Worm (Caenorhabditis elegans) whole organism, L3 larva: ENCODE results near the gene F17H10.1.
A peak's percentile ranks its signal among the peaks of the same experiment; 100 is the strongest.

Source experiments
- R02D3.7 ChIP-seq: fragments of 150-350 bp; optimal IDR thresholded peaks from 2 replicates; lab custom pipeline; 2014; ENCODE audit warnings: missing biosample characterization, missing genetic modification characterization
- ZK546.5 ChIP-seq: sonication (generic microtip); optimal IDR thresholded peaks from 2 replicates; lab custom pipeline; 2017; ENCODE audit warnings: missing biosample characterization, missing genetic modification characterization
- aly-2 ChIP-seq: fragments of 150-350 bp; optimal IDR thresholded peaks from 2 replicates; lab custom pipeline; 2014; ENCODE audit warnings: missing biosample characterization, missing genetic modification characterization
- ama-1 ChIP-seq: fragments of 150-350 bp; optimal IDR thresholded peaks from 2 replicates; lab custom pipeline; 2018
- ceh-16 ChIP-seq: sonication (generic microtip); optimal IDR thresholded peaks from 2 replicates; lab custom pipeline; 2017; ENCODE audit warnings: missing biosample characterization, missing genetic modification characterization
- ceh-28 ChIP-seq: fragments of 150-350 bp; optimal IDR thresholded peaks from 2 replicates; lab custom pipeline; 2014; ENCODE audit warnings: missing biosample characterization, missing genetic modification reagents, missing genetic modification characterization
- ceh-82 ChIP-seq: fragments of 150-350 bp; optimal IDR thresholded peaks from 2 replicates; lab custom pipeline; 2014; ENCODE audit warnings: missing biosample characterization, missing genetic modification characterization
- ceh-9 ChIP-seq: sonication (generic microtip); optimal IDR thresholded peaks from 2 replicates; lab custom pipeline; 2018; ENCODE audit warnings: missing biosample characterization, missing genetic modification characterization
- daf-12 ChIP-seq: fragments of 150-350 bp; optimal IDR thresholded peaks from 2 replicates; lab custom pipeline; 2014; ENCODE audit warnings: missing biosample characterization, missing genetic modification reagents, missing genetic modification characterization
- egl-27 ChIP-seq: sonication (generic microtip); optimal IDR thresholded peaks from 4 replicates; lab custom pipeline; 2017; ENCODE audit warnings: missing biosample characterization, missing genetic modification reagents, missing genetic modification characterization
- egl-5 ChIP-seq: fragments of 150-350 bp; optimal IDR thresholded peaks from 2 replicates; lab custom pipeline; 2017; ENCODE audit warnings: missing biosample characterization, missing genetic modification reagents, missing genetic modification characterization, inconsistent platforms
- elt-1 ChIP-seq: fragments of 150-350 bp; optimal IDR thresholded peaks from 2 replicates; lab custom pipeline; 2014; ENCODE audit warnings: missing biosample characterization, missing genetic modification characterization
- elt-2 ChIP-seq: sonication (generic microtip); optimal IDR thresholded peaks from 2 replicates; lab custom pipeline; 2016; ENCODE audit warnings: missing genetic modification reagents, mild to moderate bottlenecking, missing genetic modification characterization, missing compliant biosample characterization
- elt-3 ChIP-seq, 3 experiments: fragments of 150-350 bp in 1 of 3; sonication (generic microtip) in 2 of 3; optimal IDR thresholded peaks; 2 replicates in 2 of 3; 4 replicates in 1 of 3; lab custom pipeline; 2014 to 2017; ENCODE audit warnings: missing biosample characterization in 3 of 3, missing genetic modification characterization in 3 of 3
- eor-1 ChIP-seq, 2 experiments: fragments of 150-350 bp; optimal IDR thresholded peaks; 2 replicates each; lab custom pipeline; 2014 to 2018; ENCODE audit warnings: missing biosample characterization in 2 of 2, missing genetic modification characterization in 2 of 2
- fkh-10 ChIP-seq: sonication (generic microtip); optimal IDR thresholded peaks from 2 replicates; lab custom pipeline; 2017; ENCODE audit warnings: missing biosample characterization, missing genetic modification reagents, missing genetic modification characterization
- fkh-2 ChIP-seq: fragments of 150-350 bp; optimal IDR thresholded peaks from 2 replicates; lab custom pipeline; 2014; ENCODE audit warnings: missing biosample characterization, missing genetic modification reagents, missing genetic modification characterization
- fos-1 ChIP-seq: fragments of 150-350 bp; optimal IDR thresholded peaks from 2 replicates; lab custom pipeline; 2014; ENCODE audit warnings: missing biosample characterization, missing genetic modification characterization
- hmg-11 ChIP-seq: sonication (generic microtip); optimal IDR thresholded peaks from 2 replicates; lab custom pipeline; 2016; ENCODE audit warnings: missing genetic modification characterization, missing compliant biosample characterization
- jun-1 ChIP-seq: fragments of 150-350 bp; optimal IDR thresholded peaks from 2 replicates; lab custom pipeline; 2014; ENCODE audit warnings: missing biosample characterization, missing genetic modification reagents, missing genetic modification characterization
- lin-15B ChIP-seq: fragments of 150-350 bp; optimal IDR thresholded peaks from 2 replicates; lab custom pipeline; 2014; ENCODE audit warnings: missing biosample characterization, missing genetic modification characterization
- lin-39 ChIP-seq: fragments of 150-350 bp; optimal IDR thresholded peaks from 2 replicates; lab custom pipeline; 2018; ENCODE audit warnings: missing biosample characterization, missing genetic modification reagents, missing genetic modification characterization
- lsy-12 ChIP-seq: sonication (generic microtip); optimal IDR thresholded peaks from 2 replicates; lab custom pipeline; 2016; ENCODE audit warnings: mild to moderate bottlenecking, missing genetic modification characterization, missing compliant biosample characterization
- mdl-1 ChIP-seq: fragments of 150-350 bp; optimal IDR thresholded peaks from 2 replicates; lab custom pipeline; 2014; ENCODE audit warnings: missing biosample characterization, missing genetic modification characterization
- mml-1 ChIP-seq: fragments of 150-350 bp; sonication (generic microtip); optimal IDR thresholded peaks from 3 replicates; lab custom pipeline; 2014; ENCODE audit warnings: missing biosample characterization, missing genetic modification characterization
- nfya-1 ChIP-seq: sonication (generic microtip); optimal IDR thresholded peaks from 2 replicates; lab custom pipeline; 2017; ENCODE audit warnings: missing genetic modification characterization, mild to moderate bottlenecking, missing compliant biosample characterization, antibody characterized with exemption, moderate library complexity; ENCODE audit not compliant: insufficient read depth
- nhr-11 ChIP-seq: fragments of 150-350 bp; optimal IDR thresholded peaks from 2 replicates; lab custom pipeline; 2014; ENCODE audit warnings: missing biosample characterization, missing genetic modification characterization
- nhr-12 ChIP-seq: fragments of 150-350 bp; optimal IDR thresholded peaks from 2 replicates; lab custom pipeline; 2014; ENCODE audit warnings: missing biosample characterization, missing genetic modification characterization
- nhr-23 ChIP-seq: fragments of 150-350 bp; optimal IDR thresholded peaks from 2 replicates; lab custom pipeline; 2014; ENCODE audit warnings: missing biosample characterization, missing genetic modification reagents, missing genetic modification characterization
- nhr-237 ChIP-seq: fragments of 150-350 bp; optimal IDR thresholded peaks from 2 replicates; lab custom pipeline; 2014; ENCODE audit warnings: missing biosample characterization, missing genetic modification characterization
- nhr-25 ChIP-seq: sonication (generic microtip); optimal IDR thresholded peaks from 2 replicates; lab custom pipeline; 2017; ENCODE audit warnings: missing biosample characterization, missing genetic modification characterization
- nhr-28 ChIP-seq: fragments of 150-350 bp; optimal IDR thresholded peaks from 2 replicates; lab custom pipeline; 2014; ENCODE audit warnings: missing biosample characterization, missing genetic modification characterization
- nhr-43 ChIP-seq: sonication (generic microtip); optimal IDR thresholded peaks from 2 replicates; lab custom pipeline; 2016; ENCODE audit warnings: mild to moderate bottlenecking, missing genetic modification characterization, missing compliant biosample characterization; ENCODE audit not compliant: poor library complexity, severe bottlenecking
- nhr-67 ChIP-seq: fragments of 150-350 bp; optimal IDR thresholded peaks from 2 replicates; lab custom pipeline; 2014; ENCODE audit warnings: missing biosample characterization, missing genetic modification characterization
- nhr-76 ChIP-seq: fragments of 150-350 bp; sonication (generic microtip); optimal IDR thresholded peaks from 5 replicates; lab custom pipeline; 2014; ENCODE audit warnings: missing biosample characterization, missing genetic modification characterization
- nhr-77 ChIP-seq: fragments of 150-350 bp; optimal IDR thresholded peaks from 2 replicates; lab custom pipeline; 2014; ENCODE audit warnings: missing biosample characterization, missing genetic modification characterization
- pha-4 ChIP-seq: fragments of 150-350 bp; optimal IDR thresholded peaks from 2 replicates; lab custom pipeline; 2014; ENCODE audit warnings: missing biosample characterization, missing genetic modification reagents, missing genetic modification characterization
- pqm-1 ChIP-seq: fragments of 150-350 bp; optimal IDR thresholded peaks from 2 replicates; lab custom pipeline; 2017; ENCODE audit warnings: missing biosample characterization, missing genetic modification characterization, inconsistent platforms
- sea-2 ChIP-seq: fragments of 150-350 bp; sonication (generic microtip); optimal IDR thresholded peaks from 4 replicates; lab custom pipeline; 2014; ENCODE audit warnings: missing biosample characterization, missing genetic modification reagents, missing genetic modification characterization
- skn-1 ChIP-seq: fragments of 150-350 bp; optimal IDR thresholded peaks from 2 replicates; lab custom pipeline; 2014; ENCODE audit warnings: missing biosample characterization, missing genetic modification characterization
- snpc-4 ChIP-seq: fragments of 150-350 bp; optimal IDR thresholded peaks from 2 replicates; lab custom pipeline; 2014; ENCODE audit warnings: missing biosample characterization, missing genetic modification characterization
- tbx-2 ChIP-seq: sonication (generic microtip); optimal IDR thresholded peaks from 2 replicates; lab custom pipeline; 2016; ENCODE audit warnings: mild to moderate bottlenecking, missing genetic modification characterization, missing compliant biosample characterization
- unc-39 ChIP-seq: sonication (generic microtip); optimal IDR thresholded peaks from 4 replicates; lab custom pipeline; 2017; ENCODE audit warnings: missing biosample characterization, missing genetic modification characterization
- unc-62 ChIP-seq: fragments of 150-350 bp; sonication (generic microtip); optimal IDR thresholded peaks from 4 replicates; lab custom pipeline; 2014; ENCODE audit warnings: missing biosample characterization, missing genetic modification reagents, missing genetic modification characterization
- zag-1 ChIP-seq: fragments of 150-350 bp; optimal IDR thresholded peaks from 2 replicates; lab custom pipeline; 2014; ENCODE audit warnings: missing biosample characterization, missing genetic modification characterization
- ztf-11 ChIP-seq: fragments of 150-350 bp; optimal IDR thresholded peaks from 2 replicates; lab custom pipeline; 2014; ENCODE audit warnings: missing biosample characterization, missing genetic modification characterization
- ztf-4 ChIP-seq: fragments of 150-350 bp; optimal IDR thresholded peaks from 2 replicates; lab custom pipeline; 2014; ENCODE audit warnings: missing biosample characterization, missing genetic modification characterization

Gene F17H10.1

ce11 chrX:13104966-13105365 is at the start of gene F17H10.1:
F17H10.1 (plus strand) TSS chrX:13105241.
- TF ChIP-seq daf-12 (tag; lab: Kevin White, UChicago) (no peak), elt-1 (no peak), nhr-237 (tag; lab: Kevin White, UChicago) (no peak), nhr-76 (tag; lab: Kevin White, UChicago) (no peak), eor-1 (tag; optimal IDR thresholded peaks at IDR 0.05; lab: Kevin White, UChicago) (no peak), elt-2 (peak; percentile 95), nfya-1 (tag; lab: Kevin White, UChicago) (no peak), lsy-12 (peak; percentile 62), nhr-23 (tag; lab: Kevin White, UChicago) (peak; percentile 79), elt-3 (tag; optimal IDR thresholded peaks at IDR 0.05; lab: Kevin White, UChicago) (peak in 1 of 3 experiments; percentile 80), nhr-67 (tag; lab: Kevin White, UChicago) (no peak), egl-5 (tag; lab: Kevin White, UChicago) (no peak), sea-2 (no peak), lin-39 (peak; percentile 69), jun-1 (tag; lab: Kevin White, UChicago) (peak; percentile 79), nhr-28 (tag; lab: Kevin White, UChicago) (no peak), tbx-2 (tag; lab: Kevin White, UChicago) (no peak), ztf-4 (tag; lab: Kevin White, UChicago) (no peak), hmg-11 (tag; lab: Kevin White, UChicago) (no peak), nhr-77 (tag; lab: Kevin White, UChicago) (no peak), ZK546.5 (tag; lab: Kevin White, UChicago) (no peak), nhr-43 (peak; percentile 87), egl-27 (tag; lab: Kevin White, UChicago) (peak; percentile 48), nhr-25 (tag; lab: Kevin White, UChicago) (peak; percentile 65), ceh-82 (no peak), nhr-12 (no peak), pha-4 (tag; lab: Kevin White, UChicago) (peak; percentile 80), mdl-1 (tag; lab: Kevin White, UChicago) (peak; percentile 92), ama-1 (peak; percentile 70), unc-62 (GFP tag; lab: Kevin White, UChicago) (no peak), zag-1 (tag; lab: Kevin White, UChicago) (no peak), fkh-2 (no peak), lin-15B (peak; percentile 50), pqm-1 (peak; percentile 85), skn-1 (tag; lab: Kevin White, UChicago) (no peak), fos-1 (tag; lab: Kevin White, UChicago) (peak; percentile 40), snpc-4 (peak; percentile 53), R02D3.7 (tag; lab: Kevin White, UChicago) (no peak), nhr-11 (tag; lab: Kevin White, UChicago) (no peak), unc-39 (tag; lab: Kevin White, UChicago) (no peak), ztf-11 (no peak), ceh-9 (tag; lab: Kevin White, UChicago) (no peak), ceh-28 (tag; lab: Kevin White, UChicago) (no peak), aly-2 (no peak), mml-1 (no peak), fkh-10 (no peak), ceh-16 (no peak)

ce11 chrX:13055560-13055959 is 49.5 kb upstream of the F17H10.1 start, which contains the start of gene K03A11.6:
K03A11.6 (plus strand) TSS chrX:13055860.
- no peak for TF ChIP-seq aly-2
- TF ChIP-seq nhr-11 (tag; lab: Kevin White, UChicago): no peak
- no peak for TF ChIP-seq nhr-76 (tag; lab: Kevin White, UChicago)
- TF ChIP-seq elt-2: no peak
- no peak for TF ChIP-seq lin-39
